Worm (Caenorhabditis elegans) whole organism, L3 larva: ENCODE data around the gene B0416.3.

ENCODE experiments used
- R02D3.7 ChIP-seq: fragments of 150-350 bp; optimal IDR thresholded peaks from 2 replicates; lab custom pipeline; 2014; ENCODE audit warnings: missing biosample characterization, missing genetic modification characterization
- ZK546.5 ChIP-seq: sonication (generic microtip); optimal IDR thresholded peaks from 2 replicates; lab custom pipeline; 2017; ENCODE audit warnings: missing biosample characterization, missing genetic modification characterization
- ama-1 ChIP-seq: fragments of 150-350 bp; optimal IDR thresholded peaks from 2 replicates; lab custom pipeline; 2018
- ceh-16 ChIP-seq: sonication (generic microtip); optimal IDR thresholded peaks from 2 replicates; lab custom pipeline; 2017; ENCODE audit warnings: missing biosample characterization, missing genetic modification characterization
- ceh-28 ChIP-seq: fragments of 150-350 bp; optimal IDR thresholded peaks from 2 replicates; lab custom pipeline; 2014; ENCODE audit warnings: missing biosample characterization, missing genetic modification reagents, missing genetic modification characterization
- ceh-82 ChIP-seq: fragments of 150-350 bp; optimal IDR thresholded peaks from 2 replicates; lab custom pipeline; 2014; ENCODE audit warnings: missing biosample characterization, missing genetic modification characterization
- ceh-9 ChIP-seq: sonication (generic microtip); optimal IDR thresholded peaks from 2 replicates; lab custom pipeline; 2018; ENCODE audit warnings: missing biosample characterization, missing genetic modification characterization
- daf-12 ChIP-seq: fragments of 150-350 bp; optimal IDR thresholded peaks from 2 replicates; lab custom pipeline; 2014; ENCODE audit warnings: missing biosample characterization, missing genetic modification reagents, missing genetic modification characterization
- egl-27 ChIP-seq: sonication (generic microtip); optimal IDR thresholded peaks from 4 replicates; lab custom pipeline; 2017; ENCODE audit warnings: missing biosample characterization, missing genetic modification reagents, missing genetic modification characterization
- egl-5 ChIP-seq: fragments of 150-350 bp; optimal IDR thresholded peaks from 2 replicates; lab custom pipeline; 2017; ENCODE audit warnings: missing biosample characterization, missing genetic modification reagents, missing genetic modification characterization, inconsistent platforms
- elt-2 ChIP-seq: sonication (generic microtip); optimal IDR thresholded peaks from 2 replicates; lab custom pipeline; 2016; ENCODE audit warnings: missing genetic modification reagents, mild to moderate bottlenecking, missing genetic modification characterization, missing compliant biosample characterization
- fkh-2 ChIP-seq: fragments of 150-350 bp; optimal IDR thresholded peaks from 2 replicates; lab custom pipeline; 2014; ENCODE audit warnings: missing biosample characterization, missing genetic modification reagents, missing genetic modification characterization
- fos-1 ChIP-seq: fragments of 150-350 bp; optimal IDR thresholded peaks from 2 replicates; lab custom pipeline; 2014; ENCODE audit warnings: missing biosample characterization, missing genetic modification characterization
- jun-1 ChIP-seq: fragments of 150-350 bp; optimal IDR thresholded peaks from 2 replicates; lab custom pipeline; 2014; ENCODE audit warnings: missing biosample characterization, missing genetic modification reagents, missing genetic modification characterization
- lin-15B ChIP-seq: fragments of 150-350 bp; optimal IDR thresholded peaks from 2 replicates; lab custom pipeline; 2014; ENCODE audit warnings: missing biosample characterization, missing genetic modification characterization
- lin-39 ChIP-seq: fragments of 150-350 bp; optimal IDR thresholded peaks from 2 replicates; lab custom pipeline; 2018; ENCODE audit warnings: missing biosample characterization, missing genetic modification reagents, missing genetic modification characterization
- mml-1 ChIP-seq: fragments of 150-350 bp; sonication (generic microtip); optimal IDR thresholded peaks from 3 replicates; lab custom pipeline; 2014; ENCODE audit warnings: missing biosample characterization, missing genetic modification characterization
- nhr-11 ChIP-seq: fragments of 150-350 bp; optimal IDR thresholded peaks from 2 replicates; lab custom pipeline; 2014; ENCODE audit warnings: missing biosample characterization, missing genetic modification characterization
- nhr-12 ChIP-seq: fragments of 150-350 bp; optimal IDR thresholded peaks from 2 replicates; lab custom pipeline; 2014; ENCODE audit warnings: missing biosample characterization, missing genetic modification characterization
- nhr-23 ChIP-seq: fragments of 150-350 bp; optimal IDR thresholded peaks from 2 replicates; lab custom pipeline; 2014; ENCODE audit warnings: missing biosample characterization, missing genetic modification reagents, missing genetic modification characterization
- nhr-237 ChIP-seq: fragments of 150-350 bp; optimal IDR thresholded peaks from 2 replicates; lab custom pipeline; 2014; ENCODE audit warnings: missing biosample characterization, missing genetic modification characterization
- nhr-25 ChIP-seq: sonication (generic microtip); optimal IDR thresholded peaks from 2 replicates; lab custom pipeline; 2017; ENCODE audit warnings: missing biosample characterization, missing genetic modification characterization
- nhr-28 ChIP-seq: fragments of 150-350 bp; optimal IDR thresholded peaks from 2 replicates; lab custom pipeline; 2014; ENCODE audit warnings: missing biosample characterization, missing genetic modification characterization
- nhr-43 ChIP-seq: sonication (generic microtip); optimal IDR thresholded peaks from 2 replicates; lab custom pipeline; 2016; ENCODE audit warnings: mild to moderate bottlenecking, missing genetic modification characterization, missing compliant biosample characterization; ENCODE audit not compliant: poor library complexity, severe bottlenecking
- nhr-76 ChIP-seq: fragments of 150-350 bp; sonication (generic microtip); optimal IDR thresholded peaks from 5 replicates; lab custom pipeline; 2014; ENCODE audit warnings: missing biosample characterization, missing genetic modification characterization
- nhr-77 ChIP-seq: fragments of 150-350 bp; optimal IDR thresholded peaks from 2 replicates; lab custom pipeline; 2014; ENCODE audit warnings: missing biosample characterization, missing genetic modification characterization
- pqm-1 ChIP-seq: fragments of 150-350 bp; optimal IDR thresholded peaks from 2 replicates; lab custom pipeline; 2017; ENCODE audit warnings: missing biosample characterization, missing genetic modification characterization, inconsistent platforms
- sea-2 ChIP-seq: fragments of 150-350 bp; sonication (generic microtip); optimal IDR thresholded peaks from 4 replicates; lab custom pipeline; 2014; ENCODE audit warnings: missing biosample characterization, missing genetic modification reagents, missing genetic modification characterization
- skn-1 ChIP-seq: fragments of 150-350 bp; optimal IDR thresholded peaks from 2 replicates; lab custom pipeline; 2014; ENCODE audit warnings: missing biosample characterization, missing genetic modification characterization
- snpc-4 ChIP-seq: fragments of 150-350 bp; optimal IDR thresholded peaks from 2 replicates; lab custom pipeline; 2014; ENCODE audit warnings: missing biosample characterization, missing genetic modification characterization
- tbx-2 ChIP-seq: sonication (generic microtip); optimal IDR thresholded peaks from 2 replicates; lab custom pipeline; 2016; ENCODE audit warnings: mild to moderate bottlenecking, missing genetic modification characterization, missing compliant biosample characterization
- unc-39 ChIP-seq: sonication (generic microtip); optimal IDR thresholded peaks from 4 replicates; lab custom pipeline; 2017; ENCODE audit warnings: missing biosample characterization, missing genetic modification characterization
- unc-62 ChIP-seq: fragments of 150-350 bp; sonication (generic microtip); optimal IDR thresholded peaks from 4 replicates; lab custom pipeline; 2014; ENCODE audit warnings: missing biosample characterization, missing genetic modification reagents, missing genetic modification characterization
- zag-1 ChIP-seq: fragments of 150-350 bp; optimal IDR thresholded peaks from 2 replicates; lab custom pipeline; 2014; ENCODE audit warnings: missing biosample characterization, missing genetic modification characterization
- ztf-11 ChIP-seq: fragments of 150-350 bp; optimal IDR thresholded peaks from 2 replicates; lab custom pipeline; 2014; ENCODE audit warnings: missing biosample characterization, missing genetic modification characterization
- ztf-4 ChIP-seq: fragments of 150-350 bp; optimal IDR thresholded peaks from 2 replicates; lab custom pipeline; 2014; ENCODE audit warnings: missing biosample characterization, missing genetic modification characterization

B0416.3 gene

DNA sequence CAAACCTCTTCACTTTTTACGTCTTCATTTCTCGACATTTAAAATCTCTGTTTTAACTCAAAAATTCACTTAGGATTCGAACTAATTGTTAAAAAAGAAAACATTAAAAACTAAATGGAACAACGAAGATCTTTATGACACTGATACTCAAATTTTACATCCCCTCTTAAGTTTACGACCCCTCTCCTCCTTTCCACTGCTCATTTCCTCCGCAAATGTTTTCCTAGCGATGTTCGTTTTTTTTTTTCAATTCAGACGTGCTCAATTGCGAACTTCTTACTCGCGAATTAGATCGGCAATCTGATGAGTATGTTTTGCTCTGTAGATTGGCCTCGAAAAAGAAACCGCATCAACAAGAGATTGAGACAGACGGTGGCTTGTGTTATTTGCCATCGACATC lies 11.3 kb downstream of the B0416.3 start:
- TF ChIP-seq unc-62 (GFP tag; lab: Kevin White, UChicago) = no peak
- no peak for TF ChIP-seq nhr-43 (tag; lab: Kevin White, UChicago)
- TF ChIP-seq fkh-2 (tag; lab: Kevin White, UChicago) = no peak
- no peak for TF ChIP-seq unc-39
- TF ChIP-seq ceh-28 (tag; lab: Kevin White, UChicago) = no peak
- TF ChIP-seq mml-1 (tag; lab: Kevin White, UChicago) = no peak
- TF ChIP-seq skn-1 (tag; lab: Kevin White, UChicago) = no peak
- TF ChIP-seq nhr-77 (tag; lab: Kevin White, UChicago) = no peak
- no peak for TF ChIP-seq tbx-2 (tag; lab: Kevin White, UChicago)
- TF ChIP-seq sea-2 (GFP tag; lab: Kevin White, UChicago) = no peak
- TF ChIP-seq zag-1 (tag; lab: Kevin White, UChicago) = no peak
- no peak for TF ChIP-seq ceh-16 (tag; lab: Kevin White, UChicago)
- no peak for TF ChIP-seq R02D3.7 (tag; lab: Kevin White, UChicago)
- no peak for TF ChIP-seq nhr-23 (tag; lab: Kevin White, UChicago)
- TF ChIP-seq, all 47 proteins: peak for 0

DNA sequence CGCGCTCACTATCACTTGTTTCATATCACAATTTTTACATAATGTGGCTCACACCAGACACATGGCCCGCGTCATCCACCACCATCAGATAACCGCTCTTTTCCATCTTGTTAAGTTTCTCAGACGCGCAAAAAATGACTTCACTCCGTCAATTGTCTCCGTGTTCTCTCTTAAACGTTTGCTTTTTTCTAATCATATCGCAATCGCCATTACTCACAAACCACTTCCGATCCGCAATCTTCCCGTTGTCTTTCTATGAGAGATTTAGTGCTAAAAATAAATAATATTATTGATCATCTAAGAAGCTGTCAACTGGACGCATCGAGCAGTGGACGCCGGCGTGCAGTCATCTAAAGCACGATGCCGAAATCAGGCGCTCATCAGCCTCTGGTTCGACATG lies 12.0 kb downstream of the B0416.3 start, which contains the start of gene tmc-2:
Gene tmc-2, plus strand, starts transcription at position 301 of the 400 bp plus-strand sequence.
- TF ChIP-seq fos-1 (tag; lab: Kevin White, UChicago) (no peak), ceh-16 (tag; lab: Kevin White, UChicago) (no peak), nhr-11 (tag; lab: Kevin White, UChicago) (no peak), snpc-4 (no peak), lin-39 (tag; lab: Kevin White, UChicago) (no peak), mml-1 (tag; lab: Kevin White, UChicago) (no peak), zag-1 (tag; lab: Kevin White, UChicago) (no peak), ama-1 (no peak), nhr-77 (tag; lab: Kevin White, UChicago) (no peak), pqm-1 (tag; lab: Kevin White, UChicago) (no peak), ZK546.5 (tag; lab: Kevin White, UChicago) (no peak), nhr-28 (tag; lab: Kevin White, UChicago) (no peak)

DNA sequence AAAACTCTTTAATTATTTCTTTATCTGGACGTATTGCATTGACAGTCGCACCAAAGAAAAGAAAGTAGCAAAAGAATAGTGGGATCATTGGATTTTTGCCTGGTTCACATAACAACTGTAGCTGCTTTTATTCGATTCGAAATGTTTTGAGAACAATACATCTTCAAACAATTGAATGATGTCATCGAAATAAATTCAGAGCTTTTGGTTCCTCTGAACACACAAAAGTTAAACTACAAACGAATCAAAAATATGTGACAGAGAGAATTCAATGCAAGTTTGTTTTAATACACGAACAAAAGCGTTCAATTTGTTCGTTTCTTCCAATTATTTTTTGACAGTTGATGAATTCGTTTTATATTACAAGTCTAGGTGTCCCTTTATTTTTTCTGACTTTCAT lies 19.8 kb downstream of the B0416.3 start, which contains the start of gene H29C22.1:
Gene H29C22.1, minus strand, starts transcription at position 101 of the 400 bp plus-strand sequence.
- TF ChIP-seq nhr-77 (tag; lab: Kevin White, UChicago) (no peak), daf-12 (tag; lab: Kevin White, UChicago) (no peak), nhr-25 (tag; lab: Kevin White, UChicago) (no peak), lin-15B (tag; lab: Kevin White, UChicago) (no peak), ZK546.5 (tag; lab: Kevin White, UChicago) (no peak), nhr-28 (tag; lab: Kevin White, UChicago) (no peak)

DNA sequence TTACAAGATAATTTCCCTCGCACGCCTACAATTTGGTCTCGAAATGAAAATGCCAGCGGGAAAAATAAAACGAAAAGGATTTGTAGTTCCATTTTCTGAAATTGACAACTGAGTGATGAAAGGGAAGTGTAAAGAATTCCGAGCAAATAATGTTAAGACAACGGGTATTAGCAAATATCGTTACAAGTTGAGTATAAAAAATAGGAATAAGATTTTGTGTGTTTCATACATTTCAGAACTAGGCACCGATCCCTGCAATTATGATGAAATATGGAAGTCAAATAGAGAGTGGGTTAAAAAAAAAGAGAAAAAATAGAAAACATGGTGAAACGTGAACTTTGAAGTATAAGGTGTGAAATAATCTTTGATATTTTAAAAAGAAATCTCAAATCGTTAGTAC lies 23.0 kb downstream of the B0416.3 start, which contains the start of gene ttr-38:
Gene ttr-38, minus strand, starts transcription at position 101 of the 400 bp plus-strand sequence.
- TF ChIP-seq ceh-82 (tag; lab: Kevin White, UChicago) (no peak), snpc-4 (no peak), zag-1 (tag; lab: Kevin White, UChicago) (no peak), egl-27 (no peak), daf-12 (tag; lab: Kevin White, UChicago) (no peak), jun-1 (tag; lab: Kevin White, UChicago) (no peak), elt-2 (tag; lab: Kevin White, UChicago) (no peak), nhr-237 (tag; lab: Kevin White, UChicago) (no peak), ztf-4 (tag; lab: Kevin White, UChicago) (no peak), ZK546.5 (tag; lab: Kevin White, UChicago) (no peak), fkh-2 (tag; lab: Kevin White, UChicago) (no peak), egl-5 (no peak)

DNA sequence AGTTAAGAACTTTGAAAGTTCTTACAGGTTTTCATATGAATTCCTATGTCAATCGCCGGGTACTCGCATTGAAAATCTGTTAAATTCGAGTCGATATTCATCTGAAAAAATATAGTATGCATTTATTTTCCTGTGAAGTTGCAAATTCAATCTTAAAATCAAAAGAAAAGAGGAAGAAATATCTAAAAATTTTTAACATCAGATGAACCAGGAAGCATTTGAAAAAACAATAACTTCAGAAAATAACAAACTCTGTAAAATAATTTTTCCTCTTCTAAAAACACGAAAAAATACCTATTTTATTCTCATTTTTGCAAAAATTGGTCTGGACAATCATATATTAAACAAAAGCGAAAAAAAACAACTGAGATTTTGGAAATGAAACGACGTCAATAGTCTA lies 27.6 kb downstream of the B0416.3 start, which contains the start of gene npr-7:
Gene npr-7, minus strand, starts transcription at position 101 of the 400 bp plus-strand sequence.
- TF ChIP-seq nhr-12 (no peak), egl-5 (no peak), nhr-76 (tag; lab: Kevin White, UChicago) (no peak), ztf-11 (tag; lab: Kevin White, UChicago) (no peak), ceh-9 (tag; lab: Kevin White, UChicago) (no peak)
